Worm (Caenorhabditis elegans) whole organism, late embryonic: ENCODE measurements around the gene elo-7.

Experiments
- Y22D7AL.16 ChIP-seq: sonication (generic microtip); optimal IDR thresholded peaks from 2 replicates; lab custom pipeline; 2016; ENCODE audit warnings: missing genetic modification characterization, missing compliant biosample characterization
- ceh-22 ChIP-seq: sonication (generic microtip); optimal IDR thresholded peaks from 2 replicates; lab custom pipeline; 2017; ENCODE audit warnings: missing biosample characterization, missing genetic modification characterization
- ceh-34 ChIP-seq: sonication (generic microtip); optimal IDR thresholded peaks from 2 replicates; lab custom pipeline; 2016; ENCODE audit warnings: mild to moderate bottlenecking, missing genetic modification characterization, missing compliant biosample characterization
- ceh-48 ChIP-seq: sonication (generic microtip); optimal IDR thresholded peaks from 2 replicates; lab custom pipeline; 2016; ENCODE audit warnings: missing genetic modification characterization, inconsistent platforms, missing compliant biosample characterization
- dve-1 ChIP-seq: sonication (generic microtip); optimal IDR thresholded peaks from 2 replicates; lab custom pipeline; 2017; ENCODE audit warnings: antibody characterized with exemption, mild to moderate bottlenecking, missing genetic modification characterization, missing compliant biosample characterization
- elt-2 ChIP-seq: sonication (generic microtip); optimal IDR thresholded peaks from 2 replicates; lab custom pipeline; 2016; ENCODE audit warnings: missing genetic modification reagents, missing genetic modification characterization, missing compliant biosample characterization
- fkh-10 ChIP-seq: fragments of 150-350 bp; optimal IDR thresholded peaks from 2 replicates; lab custom pipeline; 2014; ENCODE audit warnings: missing biosample characterization, missing genetic modification reagents, missing genetic modification characterization
- hlh-8 ChIP-seq: sonication (generic microtip); optimal IDR thresholded peaks from 2 replicates; lab custom pipeline; 2016; ENCODE audit warnings: missing genotype, missing genetic modification characterization, missing compliant biosample characterization
- nfya-1 ChIP-seq: sonication (generic microtip); optimal IDR thresholded peaks from 2 replicates; lab custom pipeline; 2017; ENCODE audit warnings: missing genetic modification characterization, mild to moderate bottlenecking, missing compliant biosample characterization, antibody characterized with exemption, moderate library complexity
- pag-3 ChIP-seq: sonication (generic microtip); optimal IDR thresholded peaks from 2 replicates; lab custom pipeline; 2016; ENCODE audit warnings: missing compliant biosample characterization, missing genetic modification characterization, borderline replicate concordance
- pax-1 ChIP-seq: fragments of 150-350 bp; optimal IDR thresholded peaks from 2 replicates; lab custom pipeline; 2014; ENCODE audit warnings: missing biosample characterization, missing genetic modification characterization
- ttx-3 ChIP-seq: sonication (generic microtip); optimal IDR thresholded peaks from 2 replicates; lab custom pipeline; 2016; ENCODE audit warnings: missing genetic modification reagents, missing genetic modification characterization, missing compliant biosample characterization

ce11 chrIV:9520629-9521028, 9.1 kb upstream of the elo-7 start:
- TF ChIP-seq fkh-10 (GFP tag; lab: Kevin White, UChicago) = no peak
- TF ChIP-seq ceh-22 = no peak
- no peak for TF ChIP-seq nfya-1 (tag; lab: Kevin White, UChicago)
- no peak for TF ChIP-seq Y22D7AL.16 (tag; lab: Kevin White, UChicago)
- no peak for TF ChIP-seq ceh-48
- TF ChIP-seq ttx-3 (tag; lab: Kevin White, UChicago) = no peak
- TF ChIP-seq pax-1 = no peak
- no peak for TF ChIP-seq hlh-8
- no peak for TF ChIP-seq dve-1 (tag; lab: Kevin White, UChicago)
- TF ChIP-seq elt-2 (tag; lab: Kevin White, UChicago) = peak; percentile 52
- no peak for TF ChIP-seq ceh-34
- TF ChIP-seq pag-3 (tag; lab: Kevin White, UChicago) = no peak
